Worm (Caenorhabditis elegans) whole organism, mixed stage, embryonic: ENCODE measurements around the gene atg-16.2.

Experiments
- M03D4.4 ChIP-seq: sonication (generic microtip); optimal IDR thresholded peaks from 2 replicates; lab custom pipeline; 2017; ENCODE audit warnings: mild to moderate bottlenecking, missing genetic modification characterization, missing compliant biosample characterization
- blmp-1 ChIP-seq: fragments of 150-350 bp; optimal IDR thresholded peaks from 2 replicates; lab custom pipeline; 2014; ENCODE audit warnings: missing biosample characterization, missing genetic modification characterization
- ceh-39 ChIP-seq: fragments of 150-350 bp; optimal IDR thresholded peaks from 2 replicates; lab custom pipeline; 2014; ENCODE audit warnings: missing biosample characterization, missing genetic modification characterization
- ceh-43 ChIP-seq: fragments of 200-800 bp; sonication (Bioruptor generic); optimal IDR thresholded peaks from 2 replicates; lab custom pipeline; 2018; ENCODE audit warnings: mild to moderate bottlenecking, missing genetic modification characterization, moderate library complexity, missing compliant biosample characterization
- ceh-83 ChIP-seq: fragments of 200-800 bp; sonication (Bioruptor generic); optimal IDR thresholded peaks from 2 replicates; lab custom pipeline; 2018; ENCODE audit warnings: mild to moderate bottlenecking, missing genetic modification characterization, missing compliant biosample characterization
- ces-1 ChIP-seq: fragments of 150-350 bp; optimal IDR thresholded peaks from 2 replicates; lab custom pipeline; 2014; ENCODE audit warnings: missing biosample characterization, missing genetic modification reagents, missing genetic modification characterization
- cnd-1 ChIP-seq: fragments of 200-800 bp; sonication (Bioruptor generic); optimal IDR thresholded peaks from 2 replicates; lab custom pipeline; 2018; ENCODE audit warnings: mild to moderate bottlenecking, missing genetic modification characterization, missing compliant biosample characterization
- drap-1 ChIP-seq: fragments of 200-800 bp; sonication (Bioruptor generic); optimal IDR thresholded peaks from 3 replicates; lab custom pipeline; 2018; ENCODE audit warnings: mild to moderate bottlenecking, missing genetic modification characterization, missing compliant biosample characterization
- elt-1 ChIP-seq: sonication (generic microtip); optimal IDR thresholded peaks from 2 replicates; lab custom pipeline; 2017; ENCODE audit warnings: missing genetic modification characterization, mild to moderate bottlenecking, missing compliant biosample characterization, antibody characterized with exemption, moderate library complexity, borderline replicate concordance; ENCODE audit not compliant: insufficient read depth
- elt-3 ChIP-seq: fragments of 150-350 bp; optimal IDR thresholded peaks from 2 replicates; lab custom pipeline; 2014; ENCODE audit warnings: missing biosample characterization, missing genetic modification characterization
- hlh-1 ChIP-seq: fragments of 150-350 bp; optimal IDR thresholded peaks from 2 replicates; lab custom pipeline; 2014; ENCODE audit warnings: missing biosample characterization, missing genetic modification reagents, missing genetic modification characterization
- lin-13 ChIP-seq: fragments of 150-350 bp; optimal IDR thresholded peaks from 2 replicates; lab custom pipeline; 2014; ENCODE audit warnings: missing biosample characterization, missing genetic modification characterization
- lin-32 ChIP-seq: fragments of 200-800 bp; sonication (Bioruptor generic); optimal IDR thresholded peaks from 2 replicates; lab custom pipeline; 2018; ENCODE audit warnings: mild to moderate bottlenecking, missing genetic modification characterization, missing compliant biosample characterization
- lsy-2 ChIP-seq: fragments of 150-350 bp; optimal IDR thresholded peaks from 2 replicates; lab custom pipeline; 2014; ENCODE audit warnings: missing biosample characterization, missing genetic modification characterization
- mab-5 ChIP-seq: fragments of 150-350 bp; optimal IDR thresholded peaks from 2 replicates; lab custom pipeline; 2014; ENCODE audit warnings: missing biosample characterization, missing genetic modification characterization
- mep-1 ChIP-seq: fragments of 150-350 bp; optimal IDR thresholded peaks from 2 replicates; lab custom pipeline; 2017; ENCODE audit warnings: missing biosample characterization, missing genetic modification reagents, missing genetic modification characterization, inconsistent platforms
- mls-2 ChIP-seq: sonication (generic microtip); optimal IDR thresholded peaks from 2 replicates; lab custom pipeline; 2016; ENCODE audit warnings: mild to moderate bottlenecking, missing genetic modification characterization, moderate library complexity, missing compliant biosample characterization
- nhr-12 ChIP-seq: fragments of 150-350 bp; optimal IDR thresholded peaks from 2 replicates; lab custom pipeline; 2014; ENCODE audit warnings: missing biosample characterization, missing genetic modification characterization
- nhr-2 ChIP-seq: fragments of 150-350 bp; optimal IDR thresholded peaks from 2 replicates; lab custom pipeline; 2014; ENCODE audit warnings: missing biosample characterization, missing genetic modification characterization
- nhr-237 ChIP-seq: fragments of 150-350 bp; optimal IDR thresholded peaks from 2 replicates; lab custom pipeline; 2014; ENCODE audit warnings: missing biosample characterization, missing genetic modification characterization
- nhr-28 ChIP-seq: fragments of 150-350 bp; optimal IDR thresholded peaks from 2 replicates; lab custom pipeline; 2014; ENCODE audit warnings: missing biosample characterization, missing genetic modification characterization
- nhr-76 ChIP-seq: sonication (generic microtip); optimal IDR thresholded peaks from 2 replicates; lab custom pipeline; 2017; ENCODE audit warnings: missing biosample characterization, missing genetic modification characterization
- pha-4 ChIP-seq: fragments of 150-350 bp; optimal IDR thresholded peaks from 2 replicates; lab custom pipeline; 2018; ENCODE audit warnings: missing biosample characterization, missing genetic modification reagents, missing genetic modification characterization
- snpc-4 ChIP-seq: fragments of 150-350 bp; optimal IDR thresholded peaks from 2 replicates; lab custom pipeline; 2014; ENCODE audit warnings: missing biosample characterization, missing genetic modification characterization
- sptf-1 ChIP-seq: sonication (generic microtip); optimal IDR thresholded peaks from 2 replicates; lab custom pipeline; 2017; ENCODE audit warnings: mild to moderate bottlenecking, missing genetic modification characterization, moderate library complexity, missing compliant biosample characterization
- tbx-8 ChIP-seq: fragments of 200-800 bp; sonication (Bioruptor generic); optimal IDR thresholded peaks from 2 replicates; lab custom pipeline; 2018; ENCODE audit warnings: mild to moderate bottlenecking, missing genetic modification characterization, moderate library complexity, missing compliant biosample characterization
- unc-120 ChIP-seq: sonication (generic microtip); optimal IDR thresholded peaks from 2 replicates; lab custom pipeline; 2017; ENCODE audit warnings: missing genetic modification characterization, missing compliant biosample characterization; ENCODE audit not compliant: poor library complexity, severe bottlenecking
- unc-39 ChIP-seq: fragments of 150-350 bp; optimal IDR thresholded peaks from 2 replicates; lab custom pipeline; 2014; ENCODE audit warnings: missing biosample characterization, missing genetic modification characterization
- unc-62 ChIP-seq: fragments of 150-350 bp; optimal IDR thresholded peaks from 2 replicates; lab custom pipeline; 2014; ENCODE audit warnings: missing biosample characterization, missing genetic modification reagents, missing genetic modification characterization
- zip-8 ChIP-seq: fragments of 150-350 bp; optimal IDR thresholded peaks from 2 replicates; lab custom pipeline; 2014; ENCODE audit warnings: missing biosample characterization, missing genetic modification characterization
- ztf-11 ChIP-seq: fragments of 150-350 bp; optimal IDR thresholded peaks from 2 replicates; lab custom pipeline; 2014; ENCODE audit warnings: missing biosample characterization, missing genetic modification characterization

atg-16.2 gene

ce11 chrII:6425993-6426392 is 27.2 kb downstream of the atg-16.2 start, which contains the start of gene col-75:
col-75 (plus strand) TSS chrII:6426293.
- TF ChIP-seq elt-3, result no peak
- no peak for TF ChIP-seq ztf-11
- no peak for TF ChIP-seq mls-2 (tag; lab: Kevin White, UChicago)
- TF ChIP-seq ceh-83, result no peak
- TF ChIP-seq unc-62 (GFP tag; lab: Kevin White, UChicago), result no peak
- TF ChIP-seq blmp-1 (tag; lab: Kevin White, UChicago), result no peak
- TF ChIP-seq ceh-39 (tag; lab: Kevin White, UChicago), result no peak
- TF ChIP-seq elt-1 (tag; lab: Kevin White, UChicago), result no peak
- TF ChIP-seq, all 35 proteins: peak for 0

ce11 chrII:6422812-6423211 is 30.4 kb downstream of the atg-16.2 start, which contains the start of gene K03H9.3:
K03H9.3 (plus strand) TSS chrII:6423112.
- no peak for TF ChIP-seq sptf-1 (tag; lab: Kevin White, UChicago)
- TF ChIP-seq unc-120, result no peak
- no peak for TF ChIP-seq elt-3

ce11 chrII:6419163-6419562 is 34.0 kb downstream of the atg-16.2 start:
- TF ChIP-seq nhr-28 (tag; lab: Kevin White, UChicago) (no peak), tbx-8 (GFP tag; lab: Kevin White, UChicago) (no peak), ceh-83 (no peak), lin-13 (tag; lab: Kevin White, UChicago) (no peak), unc-62 (GFP tag; lab: Kevin White, UChicago) (no peak), drap-1 (GFP tag; lab: Kevin White, UChicago) (no peak), unc-120 (no peak), hlh-1 (no peak), nhr-12 (no peak), mls-2 (tag; lab: Kevin White, UChicago) (no peak), ztf-11 (no peak), lin-32 (GFP tag; lab: Kevin White, UChicago) (no peak), ceh-39 (tag; lab: Kevin White, UChicago) (no peak), elt-1 (tag; lab: Kevin White, UChicago) (no peak), zip-8 (tag; lab: Kevin White, UChicago) (no peak), mab-5 (no peak), mep-1 (tag; lab: Kevin White, UChicago) (no peak), nhr-237 (tag; lab: Kevin White, UChicago) (no peak), ceh-43 (GFP tag; lab: Kevin White, UChicago) (no peak), snpc-4 (tag; lab: Kevin White, UChicago) (no peak)

- TF ChIP-seq hlh-1 (peak; percentile 50), ztf-11 (peak; percentile 71), nhr-76 (tag; lab: Kevin White, UChicago) (no peak), mls-2 (tag; lab: Kevin White, UChicago) (peak; percentile 16), sptf-1 (tag; lab: Kevin White, UChicago) (peak; percentile 8), nhr-2 (tag; lab: Kevin White, UChicago) (peak; percentile 95), ceh-39 (tag; lab: Kevin White, UChicago) (peak; percentile 30), zip-8 (tag; lab: Kevin White, UChicago) (peak; percentile 95), snpc-4 (tag; lab: Kevin White, UChicago) (no peak), unc-39 (peak; percentile 26), cnd-1 (tag; lab: Kevin White, UChicago) (peak; percentile 55)
- TF ChIP-seq, all 35 proteins: peak for 9
These were observed 35.2 kb downstream of the atg-16.2 start for ce11 chrII:6417999-6418398.

- TF ChIP-seq M03D4.4 (tag; lab: Kevin White, UChicago) (no peak), tbx-8 (GFP tag; lab: Kevin White, UChicago) (no peak), elt-1 (tag; lab: Kevin White, UChicago) (no peak), unc-62 (GFP tag; lab: Kevin White, UChicago) (no peak), nhr-76 (tag; lab: Kevin White, UChicago) (no peak), lsy-2 (no peak), snpc-4 (tag; lab: Kevin White, UChicago) (no peak), mep-1 (tag; lab: Kevin White, UChicago) (no peak), pha-4 (tag; lab: Kevin White, UChicago) (no peak), drap-1 (GFP tag; lab: Kevin White, UChicago) (no peak), ceh-43 (GFP tag; lab: Kevin White, UChicago) (no peak), elt-3 (no peak), nhr-12 (no peak), unc-39 (no peak), mab-5 (no peak), ceh-83 (no peak), cnd-1 (tag; lab: Kevin White, UChicago) (no peak), ces-1 (no peak), nhr-28 (tag; lab: Kevin White, UChicago) (no peak)
- TF ChIP-seq, all 35 proteins: peak for 0
These were observed 39.4 kb downstream of the atg-16.2 start for ce11 chrII:6413788-6414187.
